Worm (Caenorhabditis elegans) whole organism, late embryonic: ENCODE measurements around the gene F58G11.4.

Source experiments
- Y22D7AL.16 ChIP-seq: sonication (generic microtip); optimal IDR thresholded peaks from 2 replicates; lab custom pipeline; 2016; ENCODE audit warnings: missing genetic modification characterization, missing compliant biosample characterization
- dmd-4 ChIP-seq: sonication (generic microtip); optimal IDR thresholded peaks from 2 replicates; lab custom pipeline; 2016; ENCODE audit warnings: borderline replicate concordance, missing genetic modification characterization, missing compliant biosample characterization
- hlh-30 ChIP-seq: sonication (generic microtip); optimal IDR thresholded peaks from 2 replicates; lab custom pipeline; 2017; ENCODE audit warnings: antibody characterized with exemption, missing genetic modification characterization, missing compliant biosample characterization; ENCODE audit not compliant: insufficient read depth
- sox-4 ChIP-seq: sonication (generic microtip); optimal IDR thresholded peaks from 2 replicates; lab custom pipeline; 2017; ENCODE audit warnings: mild to moderate bottlenecking, missing genetic modification characterization, inconsistent platforms, missing compliant biosample characterization

- TF ChIP-seq dmd-4 (tag; lab: Kevin White, UChicago) (no peak), sox-4 (tag; lab: Kevin White, UChicago) (no peak), Y22D7AL.16 (tag; lab: Kevin White, UChicago) (no peak), hlh-30 (tag; lab: Kevin White, UChicago) (no peak)
Observed at ce11 chrV:13686513-13686912, 14.1 kb downstream of the F58G11.4 start.
